Worm (Caenorhabditis elegans): ENCODE results near the gene srz-97.

- no peak for TF ChIP-seq fkh-10 (GFP tag; optimal IDR thresholded peaks at IDR 0.05)
- TF ChIP-seq elt-1 (tag; optimal IDR thresholded peaks at IDR 0.05) = no peak
- no peak for TF ChIP-seq zag-1 (tag; optimal IDR thresholded peaks at IDR 0.05)
- TF ChIP-seq pha-4 (tag; optimal IDR thresholded peaks at IDR 0.05) = no peak
- no peak for TF ChIP-seq nhr-77 (tag; optimal IDR thresholded peaks at IDR 0.05)
- TF ChIP-seq ceh-28 (tag; optimal IDR thresholded peaks at IDR 0.05) = no peak
- no peak for TF ChIP-seq R02D3.7 (tag; optimal IDR thresholded peaks at IDR 0.05)
These were observed 13.9 kb upstream of the srz-97 start, which contains the start of gene R02D5.10 for ce11 chrV:14481987-14482386.
